Fruit fly (Drosophila melanogaster) whole organism, prepupa: Measurements from ENCODE around the gene CG6418.

Experiments
- Blimp-1 ChIP-seq: fragments of 200-800 bp; sonication (Bioruptor generic); optimal IDR thresholded peaks from 3 replicates; lab custom pipeline; 2017; ENCODE audit warnings: missing biosample characterization, missing genetic modification characterization, mild to moderate bottlenecking, moderate library complexity, missing genetic modification reagents
- CG10631 ChIP-seq: fragments of 200-800 bp; sonication (Bioruptor generic); optimal IDR thresholded peaks from 2 replicates; lab custom pipeline; 2016; ENCODE audit warnings: missing biosample characterization, missing genetic modification characterization
- CG10669 ChIP-seq: fragments of 200-800 bp; sonication (Bioruptor generic); optimal IDR thresholded peaks from 3 replicates; lab custom pipeline; 2018; ENCODE audit warnings: missing biosample characterization, mild to moderate bottlenecking, missing genetic modification characterization, moderate library complexity
- CG11294 ChIP-seq: fragments of 200-800 bp; sonication (Bioruptor generic); IDR thresholded peaks from 2 replicates; pipeline ENCODE4 v1.3.6; 2022; ENCODE audit warnings: missing biosample characterization, missing genetic modification characterization
- CG1621 ChIP-seq: fragments of 200-800 bp; sonication (Bioruptor generic); optimal IDR thresholded peaks from 3 replicates; lab custom pipeline; 2018; ENCODE audit warnings: missing biosample characterization, mild to moderate bottlenecking, missing genetic modification characterization
- CG16779 ChIP-seq: fragments of 200-800 bp; sonication (Bioruptor generic); optimal IDR thresholded peaks from 3 replicates; lab custom pipeline; 2017; ENCODE audit warnings: missing biosample characterization, mild to moderate bottlenecking, missing genetic modification characterization
- CG32006 ChIP-seq: fragments of 200-800 bp; sonication (Bioruptor generic); optimal IDR thresholded peaks from 3 replicates; lab custom pipeline; 2017; ENCODE audit warnings: missing biosample characterization, mild to moderate bottlenecking, missing genetic modification characterization
- CG34406 ChIP-seq: fragments of 200-800 bp; sonication (Bioruptor generic); optimal IDR thresholded peaks from 3 replicates; lab custom pipeline; 2016; ENCODE audit warnings: missing biosample characterization, missing genetic modification characterization
- CG3919 ChIP-seq: fragments of 200-800 bp; sonication (Bioruptor generic); optimal IDR thresholded peaks from 3 replicates; lab custom pipeline; 2016; ENCODE audit warnings: missing biosample characterization, missing genetic modification characterization
- CG6276 ChIP-seq: fragments of 200-800 bp; sonication (Bioruptor generic); optimal IDR thresholded peaks from 2 replicates; lab custom pipeline; 2017; ENCODE audit warnings: missing biosample characterization, mild to moderate bottlenecking, missing genetic modification characterization
- CG6792 ChIP-seq: fragments of 200-800 bp; sonication (Bioruptor generic); optimal IDR thresholded peaks from 3 replicates; lab custom pipeline; 2016; ENCODE audit warnings: missing biosample characterization, missing genetic modification characterization
- CG7368 ChIP-seq: fragments of 200-800 bp; sonication (Bioruptor generic); optimal IDR thresholded peaks from 3 replicates; lab custom pipeline; 2016; ENCODE audit warnings: missing biosample characterization, missing genetic modification characterization
- CG8119 ChIP-seq: fragments of 200-800 bp; sonication (Bioruptor generic); IDR thresholded peaks from 3 replicates; pipeline ENCODE4 v1.3.6; 2022; ENCODE audit warnings: missing biosample characterization, missing genetic modification characterization
- CG8632 ChIP-seq: fragments of 200-800 bp; sonication (Bioruptor generic); optimal IDR thresholded peaks from 3 replicates; lab custom pipeline; 2016; ENCODE audit warnings: missing biosample characterization, missing genetic modification characterization
- CG9139 ChIP-seq: fragments of 200-800 bp; sonication (Bioruptor generic); optimal IDR thresholded peaks from 3 replicates; lab custom pipeline; 2017; ENCODE audit warnings: missing biosample characterization, mild to moderate bottlenecking, missing genetic modification characterization
- Eip75B ChIP-seq: fragments of 200-800 bp; sonication (Bioruptor generic); optimal IDR thresholded peaks from 3 replicates; lab custom pipeline; 2016; ENCODE audit warnings: missing biosample characterization, missing genetic modification characterization
- Eip78C ChIP-seq: fragments of 200-800 bp; sonication (Bioruptor generic); peaks from one replicate; lab custom pipeline; 2016; ENCODE audit warnings: missing biosample characterization, missing genetic modification characterization
- Eip93F ChIP-seq: fragments of 200-800 bp; sonication (Bioruptor generic); optimal IDR thresholded peaks from 2 replicates; lab custom pipeline; 2016; ENCODE audit warnings: missing biosample characterization, mild to moderate bottlenecking, missing genetic modification characterization
- Ets21C ChIP-seq: fragments of 200-800 bp; sonication (Bioruptor generic); optimal IDR thresholded peaks from 3 replicates; lab custom pipeline; 2016; ENCODE audit warnings: missing biosample characterization, missing genetic modification characterization
- Gug ChIP-seq: fragments of 200-800 bp; sonication (Bioruptor generic); IDR thresholded peaks from 2 replicates; pipeline ENCODE4 v1.3.6; 2022; ENCODE audit warnings: missing biosample characterization, missing genetic modification characterization
- Hr38 ChIP-seq: sonication (Bioruptor generic); optimal IDR thresholded peaks from 2 replicates; lab custom pipeline; 2016; ENCODE audit warnings: missing biosample characterization, missing genetic modification characterization
- Hr4 ChIP-seq: fragments of 200-800 bp; sonication (Bioruptor generic); optimal IDR thresholded peaks from 3 replicates; lab custom pipeline; 2016; ENCODE audit warnings: missing biosample characterization, missing genetic modification characterization
- Lpt ChIP-seq: fragments of 200-800 bp; sonication (Bioruptor generic); optimal IDR thresholded peaks from 3 replicates; lab custom pipeline; 2016; ENCODE audit warnings: missing biosample characterization, missing genetic modification characterization
- OdsH ChIP-seq: fragments of 200-800 bp; sonication (Bioruptor generic); optimal IDR thresholded peaks from 3 replicates; lab custom pipeline; 2016; ENCODE audit warnings: missing biosample characterization, missing genetic modification characterization
- Smox ChIP-seq: fragments of 200-800 bp; sonication (Bioruptor generic); optimal IDR thresholded peaks from 3 replicates; lab custom pipeline; 2016; ENCODE audit warnings: missing biosample characterization, missing genetic modification characterization
- Sox102F ChIP-seq: fragments of 200-800 bp; sonication (Bioruptor generic); optimal IDR thresholded peaks from 2 replicates; lab custom pipeline; 2016; ENCODE audit warnings: missing biosample characterization, mild to moderate bottlenecking, missing genetic modification characterization
- Sox14 ChIP-seq: fragments of 200-800 bp; sonication (Bioruptor generic); optimal IDR thresholded peaks from 3 replicates; lab custom pipeline; 2016; ENCODE audit warnings: missing biosample characterization, missing genetic modification characterization
- Sox15 ChIP-seq: fragments of 200-800 bp; sonication (Bioruptor generic); optimal IDR thresholded peaks from 3 replicates; lab custom pipeline; 2016; ENCODE audit warnings: missing biosample characterization, missing genetic modification characterization
- acj6 ChIP-seq: fragments of 200-800 bp; sonication (Bioruptor generic); optimal IDR thresholded peaks from 3 replicates; lab custom pipeline; 2016; ENCODE audit warnings: missing biosample characterization, missing genetic modification characterization
- dac ChIP-seq: fragments of 200-800 bp; sonication (Bioruptor generic); optimal IDR thresholded peaks from 2 replicates; lab custom pipeline; 2017; ENCODE audit warnings: missing biosample characterization, mild to moderate bottlenecking, missing genetic modification characterization
- dsx ChIP-seq: fragments of 200-800 bp; optimal IDR thresholded peaks from 3 replicates; lab custom pipeline; 2019; ENCODE audit warnings: missing biosample characterization, mild to moderate bottlenecking, missing genetic modification characterization, moderate library complexity; ENCODE audit not compliant: poor library complexity, severe bottlenecking
- esn ChIP-seq: fragments of 200-800 bp; sonication (Bioruptor generic); optimal IDR thresholded peaks from 2 replicates; lab custom pipeline; 2016; ENCODE audit warnings: missing biosample characterization, mild to moderate bottlenecking, missing genetic modification characterization, moderate library complexity
- fkh ChIP-seq: fragments of 200-800 bp; sonication (Bioruptor generic); optimal IDR thresholded peaks from 3 replicates; lab custom pipeline; 2017; ENCODE audit warnings: missing biosample characterization, mild to moderate bottlenecking, missing genetic modification characterization, moderate library complexity
- lz ChIP-seq: fragments of 200-800 bp; sonication (Bioruptor generic); optimal IDR thresholded peaks from 3 replicates; lab custom pipeline; 2016; ENCODE audit warnings: missing biosample characterization, missing genetic modification characterization
- ss ChIP-seq, 2 experiments: fragments of 200-800 bp; sonication (Bioruptor generic); optimal IDR thresholded peaks; 2 replicates in 1 of 2; 3 replicates in 1 of 2; lab custom pipeline; 2017 to 2018; ENCODE audit warnings: mild to moderate bottlenecking in 2 of 2, missing biosample characterization in 2 of 2, missing genetic modification characterization in 2 of 2, moderate library complexity in 1 of 2
- svp ChIP-seq: fragments of 200-800 bp; sonication (Bioruptor generic); peaks from one replicate; lab custom pipeline; 2016; ENCODE audit warnings: missing biosample characterization, missing genetic modification characterization
- vri ChIP-seq: fragments of 200-800 bp; sonication (Bioruptor generic); optimal IDR thresholded peaks from 3 replicates; lab custom pipeline; 2016; ENCODE audit warnings: missing biosample characterization, mild to moderate bottlenecking, missing genetic modification characterization

CG6418 gene

dm6 chr3L:10837869-10838783 is 40.7 kb downstream of the CG6418 start (continued):
- peak; percentile 53 for TF ChIP-seq CG11294
- peak; percentile 67 for TF ChIP-seq Sox102F
- peak; percentile 80 for TF ChIP-seq acj6 (GFP tag; lab: Kevin White, UChicago)
- TF ChIP-seq dac (GFP tag; lab: Kevin White, UChicago) = no peak
- peak; percentile 69 for TF ChIP-seq Hr4
- TF ChIP-seq fkh (GFP tag; lab: Kevin White, UChicago) = peak; percentile 75
- TF ChIP-seq Sox15 (GFP tag; lab: Kevin White, UChicago) = peak; percentile 58
- no peak for TF ChIP-seq Eip93F (GFP tag; lab: Kevin White, UChicago)
- TF ChIP-seq ss (GFP tag; optimal IDR thresholded peaks at IDR 0.05; lab: Kevin White, UChicago) = peak; percentile 34 to 51
- peak; percentile 89 for TF ChIP-seq svp

dm6 chr3L:10835228-10835627 is 43.6 kb downstream of the CG6418 start, which contains the start of gene tna:
tna (plus strand) TSS chr3L:10835528.
- TF ChIP-seq CG6792 (no peak), CG8119 (no peak), Ets21C (GFP tag; lab: Kevin White, UChicago) (no peak), CG6276 (GFP tag; lab: Kevin White, UChicago) (no peak), CG16779 (no peak), Sox14 (GFP tag; lab: Kevin White, UChicago) (no peak), Eip78C (GFP tag; lab: Kevin White, UChicago) (no peak)

dm6 chr3L:10833222-10833621 is 45.6 kb downstream of the CG6418 start:
- TF ChIP-seq CG34406 (GFP tag; lab: Kevin White, UChicago) (no peak), Gug (GFP tag; lab: Robert Waterston, UW) (no peak), CG8632 (GFP tag; lab: Kevin White, UChicago) (no peak), Hr4 (no peak), Eip75B (GFP tag; lab: Kevin White, UChicago) (no peak), CG10631 (GFP tag; lab: Kevin White, UChicago) (no peak), CG3919 (GFP tag; lab: Kevin White, UChicago) (no peak), CG11294 (no peak), vri (GFP tag; lab: Kevin White, UChicago) (no peak), Sox15 (GFP tag; lab: Kevin White, UChicago) (no peak), CG1621 (tag; lab: Kevin White, UChicago) (no peak), ss (GFP tag; optimal IDR thresholded peaks at IDR 0.05; lab: Kevin White, UChicago) (no peak), esn (no peak), lz (no peak), Lpt (no peak), Sox14 (GFP tag; lab: Kevin White, UChicago) (no peak), CG10669 (no peak)

dm6 chr3L:10829160-10829559 is 49.7 kb downstream of the CG6418 start:
- TF ChIP-seq Smox (GFP tag; lab: Kevin White, UChicago) (no peak), OdsH (GFP tag; lab: Kevin White, UChicago) (no peak), dsx (GFP tag; lab: Kevin White, UChicago) (no peak), CG8119 (no peak), CG32006 (peak; percentile 18), CG16779 (no peak), CG9139 (GFP tag; lab: Kevin White, UChicago) (no peak), CG6276 (GFP tag; lab: Kevin White, UChicago) (no peak), CG7368 (GFP tag; lab: Kevin White, UChicago) (no peak), Hr38 (no peak), Eip78C (GFP tag; lab: Kevin White, UChicago) (peak; percentile 56), Blimp-1 (GFP tag; lab: Kevin White, UChicago) (no peak)
